Fruit fly (Drosophila melanogaster): ENCODE measurements around the gene Cph.

dm6 chrX:7193046-7193445 lies 55.5 kb downstream of the Cph start:
- TF ChIP-seq CG12768 (GFP tag; optimal IDR thresholded peaks at IDR 0.05) (no peak), CG5204 (GFP tag; optimal IDR thresholded peaks at IDR 0.05) (no peak), CG7045 (GFP tag; optimal IDR thresholded peaks at IDR 0.05) (no peak), tj (GFP tag; optimal IDR thresholded peaks at IDR 0.05) (no peak), cic (GFP tag; optimal IDR thresholded peaks at IDR 0.05) (no peak), Hr96 (GFP tag; optimal IDR thresholded peaks at IDR 0.05) (no peak), kay (GFP tag; ENCODE audit: borderline replicate concordance) (no peak), Clk (GFP tag; optimal IDR thresholded peaks at IDR 0.05) (no peak), CG7101 (tag; optimal IDR thresholded peaks at IDR 0.05) (no peak)
